Fruit fly (Drosophila melanogaster) whole organism, embryonic: ENCODE results near the gene CG5056.

Experiments used
- Abd-B ChIP-seq: fragments of 200-800 bp; sonication (Bioruptor generic); optimal IDR thresholded peaks from 2 replicates; lab custom pipeline; 2018; ENCODE audit warnings: missing biosample characterization, mild to moderate bottlenecking, missing genetic modification characterization, moderate library complexity
- BEAF-32 ChIP-seq: fragments of 200-800 bp; sonication (Bioruptor generic); optimal IDR thresholded peaks from 3 replicates; lab custom pipeline; 2017; ENCODE audit warnings: missing biosample characterization, missing genetic modification characterization, mild to moderate bottlenecking, moderate library complexity, missing genetic modification reagents
- Bdp1 ChIP-seq: fragments of 200-800 bp; sonication (Bioruptor generic); optimal IDR thresholded peaks from 3 replicates; lab custom pipeline; 2016; ENCODE audit warnings: missing biosample characterization, missing genetic modification characterization
- CG10654 ChIP-seq: fragments of 200-800 bp; sonication (Bioruptor generic); optimal IDR thresholded peaks from 2 replicates; lab custom pipeline; 2016; ENCODE audit warnings: missing biosample characterization, missing genetic modification characterization
- CG11093 ChIP-seq: fragments of 200-800 bp; sonication (Bioruptor generic); IDR thresholded peaks from 3 replicates; pipeline ENCODE4 v1.3.6; 2022; ENCODE audit warnings: missing biosample characterization, missing genetic modification characterization
- CG11504 ChIP-seq: fragments of 200-800 bp; sonication (Bioruptor generic); optimal IDR thresholded peaks from 3 replicates; lab custom pipeline; 2019; ENCODE audit warnings: missing biosample characterization, mild to moderate bottlenecking, missing genetic modification characterization, moderate library complexity
- CG11695 ChIP-seq: fragments of 200-800 bp; sonication (Bioruptor generic); IDR thresholded peaks from 3 replicates; pipeline ENCODE4 v1.3.6; 2022; ENCODE audit warnings: missing biosample characterization, missing genetic modification characterization
- CG12942 ChIP-seq: fragments of 200-800 bp; sonication (Bioruptor generic); optimal IDR thresholded peaks from 3 replicates; lab custom pipeline; 2016; ENCODE audit warnings: missing biosample characterization, missing genetic modification characterization
- CG14710 ChIP-seq: fragments of 200-800 bp; sonication (Bioruptor generic); optimal IDR thresholded peaks from 3 replicates; lab custom pipeline; 2019; ENCODE audit warnings: missing biosample characterization, mild to moderate bottlenecking, missing genetic modification characterization, moderate library complexity
- CG14965 ChIP-seq: fragments of 200-800 bp; sonication (Bioruptor generic); optimal IDR thresholded peaks from 2 replicates; lab custom pipeline; 2016; ENCODE audit warnings: missing biosample characterization, missing genetic modification characterization, borderline replicate concordance
- CG15269 ChIP-seq: fragments of 200-800 bp; sonication (Bioruptor generic); optimal IDR thresholded peaks from 2 replicates; lab custom pipeline; 2018; ENCODE audit warnings: missing biosample characterization, mild to moderate bottlenecking, missing genetic modification characterization, moderate library complexity
- CG16779 ChIP-seq: fragments of 200-800 bp; sonication (Bioruptor generic); IDR thresholded peaks from 2 replicates; pipeline ENCODE4 v1.3.6; 2022; ENCODE audit warnings: missing biosample characterization, missing genetic modification characterization
- CG17361 ChIP-seq: fragments of 200-800 bp; sonication (Bioruptor generic); IDR thresholded peaks from 3 replicates; pipeline ENCODE4 v1.3.6; 2022; ENCODE audit warnings: missing biosample characterization, missing genetic modification characterization
- CG2116 ChIP-seq: fragments of 200-800 bp; sonication (Bioruptor generic); optimal IDR thresholded peaks from 3 replicates; lab custom pipeline; 2018; ENCODE audit warnings: missing biosample characterization, mild to moderate bottlenecking, missing genetic modification characterization
- CG2875 ChIP-seq: fragments of 200-800 bp; sonication (Bioruptor generic); optimal IDR thresholded peaks from 2 replicates; lab custom pipeline; 2017; ENCODE audit warnings: missing biosample characterization, mild to moderate bottlenecking, missing genetic modification characterization, missing genetic modification reagents
- CG31441 ChIP-seq: fragments of 200-800 bp; sonication (Bioruptor generic); IDR thresholded peaks from 2 replicates; pipeline ENCODE4 v1.3.6; 2022; ENCODE audit warnings: missing biosample characterization, missing genetic modification characterization
- CG3163 ChIP-seq: fragments of 200-800 bp; sonication (Bioruptor generic); optimal IDR thresholded peaks from 3 replicates; lab custom pipeline; 2016; ENCODE audit warnings: missing biosample characterization, missing genetic modification characterization
- CG32772 ChIP-seq: fragments of 200-800 bp; sonication (Bioruptor generic); IDR thresholded peaks from 2 replicates; pipeline ENCODE4 v1.3.6; 2022; ENCODE audit warnings: missing biosample characterization, missing genetic modification characterization
- CG4282 ChIP-seq: fragments of 200-800 bp; sonication (Bioruptor generic); optimal IDR thresholded peaks from 2 replicates; lab custom pipeline; 2016; ENCODE audit warnings: missing biosample characterization, missing genetic modification characterization
- CG4360 ChIP-seq: fragments of 200-800 bp; sonication (Bioruptor generic); IDR thresholded peaks from 2 replicates; pipeline ENCODE4 v1.3.6; 2022; ENCODE audit warnings: missing biosample characterization, missing genetic modification characterization
- CG6654 ChIP-seq: fragments of 200-800 bp; sonication (Bioruptor generic); optimal IDR thresholded peaks from 2 replicates; lab custom pipeline; 2017; ENCODE audit warnings: missing biosample characterization, mild to moderate bottlenecking, missing genetic modification characterization
- CG6765 ChIP-seq: fragments of 200-800 bp; sonication (Bioruptor generic); optimal IDR thresholded peaks from 3 replicates; lab custom pipeline; 2017; ENCODE audit warnings: missing biosample characterization, mild to moderate bottlenecking, missing genetic modification characterization
- CG7963 ChIP-seq: fragments of 200-800 bp; sonication (Bioruptor generic); IDR thresholded peaks from 3 replicates; pipeline ENCODE4 v1.3.6; 2022; ENCODE audit warnings: missing biosample characterization, missing genetic modification characterization; ENCODE audit not compliant: partially characterized antibody
- CG9215 ChIP-seq: fragments of 200-800 bp; sonication (Bioruptor generic); IDR thresholded peaks from 2 replicates; pipeline ENCODE4 v1.3.6; 2022; ENCODE audit warnings: missing biosample characterization, missing genetic modification characterization
- Dp ChIP-seq: fragments of 200-800 bp; sonication (Bioruptor generic); optimal IDR thresholded peaks from 2 replicates; lab custom pipeline; 2018; ENCODE audit warnings: missing biosample characterization, mild to moderate bottlenecking, missing genetic modification characterization, moderate library complexity
- Dref ChIP-seq: fragments of 200-800 bp; sonication (Bioruptor generic); IDR thresholded peaks from 2 replicates; pipeline ENCODE4 v1.3.6; 2022; ENCODE audit warnings: missing biosample characterization, missing genetic modification characterization
- E2f1 ChIP-seq: fragments of 200-800 bp; sonication (Bioruptor generic); IDR thresholded peaks from 2 replicates; pipeline ENCODE4 v1.3.6; 2022; ENCODE audit warnings: missing biosample characterization, missing genetic modification characterization
- Fer1 ChIP-seq: fragments of 200-800 bp; sonication (Bioruptor generic); optimal IDR thresholded peaks from 2 replicates; lab custom pipeline; 2017; ENCODE audit warnings: missing biosample characterization, mild to moderate bottlenecking, missing genetic modification characterization
- HLH4C ChIP-seq: fragments of 200-800 bp; sonication (Bioruptor generic); IDR thresholded peaks from 3 replicates; pipeline ENCODE4 v1.3.6; 2022; ENCODE audit warnings: missing biosample characterization, missing genetic modification characterization; ENCODE audit not compliant: partially characterized antibody
- Lim3 ChIP-seq: fragments of 200-800 bp; sonication (Bioruptor generic); IDR thresholded peaks from 2 replicates; pipeline ENCODE4 v1.3.6; 2022; ENCODE audit warnings: missing biosample characterization, missing genetic modification characterization
- Nf-YB ChIP-seq: fragments of 200-800 bp; sonication (Bioruptor generic); optimal IDR thresholded peaks from 3 replicates; lab custom pipeline; 2019; ENCODE audit warnings: missing biosample characterization, mild to moderate bottlenecking, missing genetic modification characterization, moderate library complexity
- NfI ChIP-seq: fragments of 200-800 bp; sonication (Bioruptor generic); optimal IDR thresholded peaks from 3 replicates; lab custom pipeline; 2018; ENCODE audit warnings: missing biosample characterization, mild to moderate bottlenecking, missing genetic modification characterization, moderate library complexity
- PHDP ChIP-seq: fragments of 200-800 bp; sonication (Bioruptor generic); optimal IDR thresholded peaks from 3 replicates; lab custom pipeline; 2018; ENCODE audit warnings: missing biosample characterization, mild to moderate bottlenecking, missing genetic modification characterization, moderate library complexity
- Sry-β ChIP-seq: fragments of 200-800 bp; sonication (Bioruptor generic); optimal IDR thresholded peaks from 2 replicates; lab custom pipeline; 2018; ENCODE audit warnings: missing biosample characterization, mild to moderate bottlenecking, missing genetic modification characterization, moderate library complexity
- Tbp ChIP-seq: fragments of >200 bp; optimal IDR thresholded peaks from 2 replicates; lab custom pipeline; 2018; ENCODE audit warnings: missing biosample characterization, missing genetic modification characterization
- bab2 ChIP-seq: fragments of 200-800 bp; sonication (Bioruptor generic); optimal IDR thresholded peaks from 2 replicates; lab custom pipeline; 2016; ENCODE audit warnings: missing biosample characterization, missing genetic modification characterization
- cato ChIP-seq: fragments of 200-800 bp; sonication (Bioruptor generic); optimal IDR thresholded peaks from 2 replicates; lab custom pipeline; 2016; ENCODE audit warnings: missing biosample characterization, missing genetic modification characterization, borderline replicate concordance
- corto ChIP-seq: fragments of 200-800 bp; sonication (Bioruptor generic); optimal IDR thresholded peaks from 2 replicates; lab custom pipeline; 2016; ENCODE audit warnings: missing biosample characterization, mild to moderate bottlenecking, missing genetic modification characterization, moderate library complexity
- crc ChIP-seq: fragments of 200-800 bp; sonication (Bioruptor generic); optimal IDR thresholded peaks from 2 replicates; lab custom pipeline; 2016; ENCODE audit warnings: missing biosample characterization, missing genetic modification characterization
- dimm ChIP-seq: fragments of 200-800 bp; sonication (Bioruptor generic); IDR thresholded peaks from 2 replicates; pipeline ENCODE4 v1.3.6; 2022; ENCODE audit warnings: missing biosample characterization, missing genetic modification characterization
- dmrt11E ChIP-seq: fragments of 200-800 bp; sonication (Bioruptor generic); optimal IDR thresholded peaks from 3 replicates; lab custom pipeline; 2018; ENCODE audit warnings: missing biosample characterization, mild to moderate bottlenecking, missing genetic modification characterization, moderate library complexity
- fd3F ChIP-seq: fragments of 200-800 bp; sonication (Bioruptor generic); optimal IDR thresholded peaks from 2 replicates; lab custom pipeline; 2018; ENCODE audit warnings: missing biosample characterization, mild to moderate bottlenecking, missing genetic modification characterization, moderate library complexity
- gcm ChIP-seq: fragments of 200-800 bp; sonication (Bioruptor generic); optimal IDR thresholded peaks from 2 replicates; lab custom pipeline; 2019; ENCODE audit warnings: missing biosample characterization, mild to moderate bottlenecking, missing genetic modification characterization, moderate library complexity
- ham ChIP-seq: fragments of 200-800 bp; sonication (Bioruptor generic); IDR thresholded peaks from 2 replicates; pipeline ENCODE4 v1.3.6; 2022; ENCODE audit warnings: missing biosample characterization, missing genetic modification characterization
- peb ChIP-seq: fragments of 200-800 bp; sonication (Bioruptor generic); IDR thresholded peaks from 2 replicates; pipeline ENCODE4 v1.3.6; 2022; ENCODE audit warnings: missing biosample characterization, missing genetic modification characterization
- pita ChIP-seq: fragments of 200-800 bp; sonication (Bioruptor generic); optimal IDR thresholded peaks from 2 replicates; lab custom pipeline; 2017; ENCODE audit warnings: missing biosample characterization, mild to moderate bottlenecking, missing genetic modification characterization
- rib ChIP-seq: fragments of 200-800 bp; sonication (Bioruptor generic); IDR thresholded peaks from 2 replicates; pipeline ENCODE4 v1.3.6; 2022; ENCODE audit warnings: missing biosample characterization, missing genetic modification characterization
- seq ChIP-seq: fragments of 200-800 bp; sonication (Bioruptor generic); IDR thresholded peaks from 2 replicates; pipeline ENCODE4 v1.3.6; 2022; ENCODE audit warnings: missing biosample characterization, missing genetic modification characterization
- so ChIP-seq: fragments of 200-800 bp; sonication (Bioruptor generic); IDR thresholded peaks from 3 replicates; pipeline ENCODE4 v1.3.6; 2022; ENCODE audit warnings: missing biosample characterization, missing genetic modification characterization
- sob ChIP-seq: fragments of 200-800 bp; sonication (Bioruptor generic); IDR thresholded peaks from 2 replicates; pipeline ENCODE4 v1.3.6; 2022; ENCODE audit warnings: missing biosample characterization, missing genetic modification characterization
- tin ChIP-seq: fragments of 200-800 bp; sonication (Bioruptor generic); optimal IDR thresholded peaks from 3 replicates; lab custom pipeline; 2016; ENCODE audit warnings: missing biosample characterization, missing genetic modification characterization
- z ChIP-seq: fragments of 200-800 bp; sonication (Bioruptor generic); IDR thresholded peaks from 3 replicates; pipeline ENCODE4 v1.3.6; 2022; ENCODE audit warnings: missing biosample characterization, missing genetic modification characterization

CG5056 gene

dm6 chr2L:10396488-10396824 lies 30.0 kb downstream of the CG5056 start, which contains the start of gene Cnot4 (continued):
- TF ChIP-seq gcm (GFP tag; lab: Kevin White, UChicago) (no peak), E2f1 (GFP tag; lab: Robert Waterston, UW) (no peak), CG17361 (GFP tag; lab: Robert Waterston, UW) (peak; percentile 47; the same call in 1 of the 3 replicates), Bdp1 (GFP tag; lab: Kevin White, UChicago) (no peak), cato (no peak), PHDP (no peak), CG2875 (no peak), CG14710 (tag; lab: Kevin White, UChicago) (peak; percentile 63), Lim3 (GFP tag; lab: Robert Waterston, UW) (no peak), dimm (GFP tag; lab: Robert Waterston, UW) (no peak), z (GFP tag; lab: Robert Waterston, UW) (no peak), ham (GFP tag; lab: Robert Waterston, UW) (no peak), CG11093 (GFP tag; lab: Robert Waterston, UW) (no peak), CG3163 (GFP tag; lab: Kevin White, UChicago) (no peak), CG10654 (GFP tag; lab: Kevin White, UChicago) (no peak), CG16779 (no peak), rib (no peak), peb (GFP tag; lab: Robert Waterston, UW) (no peak), CG9215 (GFP tag; lab: Robert Waterston, UW) (no peak), CG2116 (GFP tag; lab: Kevin White, UChicago) (peak; percentile 97), NfI (GFP tag; lab: Kevin White, UChicago) (no peak), CG4282 (no peak), CG6765 (no peak), dmrt11E (tag; lab: Kevin White, UChicago) (peak; percentile 36), so (GFP tag; lab: Robert Waterston, UW) (no peak), BEAF-32 (GFP tag; lab: Kevin White, UChicago) (peak; percentile 69), HLH4C (no peak), Nf-YB (GFP tag; lab: Kevin White, UChicago) (no peak), CG11695 (GFP tag; lab: Robert Waterston, UW) (no peak), Dref (GFP tag; lab: Robert Waterston, UW) (peak; percentile 71), CG4360 (no peak), CG15269 (tag; lab: Kevin White, UChicago) (no peak), sob (GFP tag; lab: Robert Waterston, UW) (no peak), corto (GFP tag; lab: Kevin White, UChicago) (no peak), bab2 (GFP tag; lab: Kevin White, UChicago) (no peak), Tbp (GFP tag; lab: Kevin White, UChicago) (no peak), Abd-B (GFP tag; lab: Kevin White, UChicago) (no peak), Dp (GFP tag; lab: Kevin White, UChicago) (peak; percentile 1), CG6654 (GFP tag; lab: Kevin White, UChicago) (no peak), tin (GFP tag; lab: Kevin White, UChicago) (no peak), Fer1 (no peak), CG14965 (no peak), crc (GFP tag; lab: Kevin White, UChicago) (no peak), CG32772 (GFP tag; lab: Robert Waterston, UW) (no peak), CG12942 (GFP tag; lab: Kevin White, UChicago) (no peak), Sry-β (peak; percentile 78), fd3F (GFP tag; lab: Kevin White, UChicago) (no peak), CG7963 (GFP tag; lab: Robert Waterston, UW) (no peak), seq (GFP tag; lab: Robert Waterston, UW) (no peak), CG11504 (tag; lab: Kevin White, UChicago) (no peak), pita (GFP tag; lab: Kevin White, UChicago) (no peak), CG31441 (peak; percentile 89; the same call in 1 of the 2 replicates)
